Worm (Caenorhabditis elegans) whole organism, late embryonic: ENCODE results near the gene F22B3.10.
A peak's percentile ranks its signal among the peaks of the same experiment; 100 is the strongest.

Experiments
- C08G9.2 ChIP-seq: sonication (generic microtip); optimal IDR thresholded peaks from 2 replicates; lab custom pipeline; 2016; ENCODE audit warnings: mild to moderate bottlenecking, missing genetic modification characterization, moderate library complexity, missing compliant biosample characterization
- F13H6.1 ChIP-seq: sonication (generic microtip); optimal IDR thresholded peaks from 2 replicates; lab custom pipeline; 2016; ENCODE audit warnings: missing genetic modification characterization, missing compliant biosample characterization
- K02D7.2 ChIP-seq: sonication (generic microtip); optimal IDR thresholded peaks from 2 replicates; lab custom pipeline; 2017; ENCODE audit warnings: mild to moderate bottlenecking, missing genetic modification characterization, missing compliant biosample characterization
- K09A11.1 ChIP-seq: sonication (generic microtip); optimal IDR thresholded peaks from 2 replicates; lab custom pipeline; 2017; ENCODE audit warnings: antibody characterized with exemption, mild to moderate bottlenecking, missing genetic modification characterization, missing compliant biosample characterization; ENCODE audit not compliant: insufficient read depth
- T23F11.4 ChIP-seq: fragments of 200-800 bp; sonication (Bioruptor generic); optimal IDR thresholded peaks from 2 replicates; lab custom pipeline; 2018; ENCODE audit warnings: mild to moderate bottlenecking, missing genetic modification characterization, missing compliant biosample characterization
- ahr-1 ChIP-seq: sonication (generic microtip); optimal IDR thresholded peaks from 2 replicates; lab custom pipeline; 2016; ENCODE audit warnings: missing genetic modification characterization, missing compliant biosample characterization
- ceh-14 ChIP-seq: sonication (generic microtip); optimal IDR thresholded peaks from 2 replicates; lab custom pipeline; 2016; ENCODE audit warnings: missing genotype, missing genetic modification characterization, missing compliant biosample characterization
- ceh-18 ChIP-seq: sonication (generic microtip); optimal IDR thresholded peaks from 2 replicates; lab custom pipeline; 2016; ENCODE audit warnings: missing genetic modification characterization, missing compliant biosample characterization
- ceh-19 ChIP-seq: fragments of 200-800 bp; sonication (Bioruptor generic); optimal IDR thresholded peaks from 2 replicates; lab custom pipeline; 2018; ENCODE audit warnings: mild to moderate bottlenecking, missing genetic modification characterization, missing compliant biosample characterization
- ceh-22 ChIP-seq: sonication (generic microtip); optimal IDR thresholded peaks from 2 replicates; lab custom pipeline; 2017; ENCODE audit warnings: missing biosample characterization, missing genetic modification characterization
- ceh-24 ChIP-seq: sonication (generic microtip); optimal IDR thresholded peaks from 2 replicates; lab custom pipeline; 2016; ENCODE audit warnings: mild to moderate bottlenecking, missing genetic modification characterization, missing compliant biosample characterization
- ceh-31 ChIP-seq: sonication (generic microtip); optimal IDR thresholded peaks from 2 replicates; lab custom pipeline; 2016; ENCODE audit warnings: missing genetic modification characterization, missing compliant biosample characterization
- ceh-34 ChIP-seq: sonication (generic microtip); optimal IDR thresholded peaks from 2 replicates; lab custom pipeline; 2016; ENCODE audit warnings: mild to moderate bottlenecking, missing genetic modification characterization, missing compliant biosample characterization
- ceh-48 ChIP-seq: sonication (generic microtip); optimal IDR thresholded peaks from 2 replicates; lab custom pipeline; 2016; ENCODE audit warnings: missing genetic modification characterization, inconsistent platforms, missing compliant biosample characterization
- dmd-4 ChIP-seq: sonication (generic microtip); optimal IDR thresholded peaks from 2 replicates; lab custom pipeline; 2016; ENCODE audit warnings: borderline replicate concordance, missing genetic modification characterization, missing compliant biosample characterization
- dve-1 ChIP-seq: sonication (generic microtip); optimal IDR thresholded peaks from 2 replicates; lab custom pipeline; 2017; ENCODE audit warnings: antibody characterized with exemption, mild to moderate bottlenecking, missing genetic modification characterization, missing compliant biosample characterization
- elt-4 ChIP-seq: sonication (generic microtip); optimal IDR thresholded peaks from 2 replicates; lab custom pipeline; 2016; ENCODE audit warnings: missing genetic modification characterization, missing compliant biosample characterization
- eyg-1 ChIP-seq: sonication (generic microtip); optimal IDR thresholded peaks from 2 replicates; lab custom pipeline; 2016; ENCODE audit warnings: missing genotype, missing genetic modification characterization, missing compliant biosample characterization
- fkh-10 ChIP-seq: fragments of 150-350 bp; optimal IDR thresholded peaks from 2 replicates; lab custom pipeline; 2014; ENCODE audit warnings: missing biosample characterization, missing genetic modification reagents, missing genetic modification characterization
- fkh-6 ChIP-seq: sonication (generic microtip); optimal IDR thresholded peaks from 2 replicates; lab custom pipeline; 2016; ENCODE audit warnings: missing genetic modification characterization, missing compliant biosample characterization
- hlh-15 ChIP-seq: sonication (generic microtip); optimal IDR thresholded peaks from 2 replicates; lab custom pipeline; 2016; ENCODE audit warnings: missing genetic modification characterization, missing compliant biosample characterization
- hlh-30 ChIP-seq: sonication (generic microtip); optimal IDR thresholded peaks from 2 replicates; lab custom pipeline; 2017; ENCODE audit warnings: antibody characterized with exemption, missing genetic modification characterization, missing compliant biosample characterization; ENCODE audit not compliant: insufficient read depth
- hlh-6 ChIP-seq: sonication (generic microtip); optimal IDR thresholded peaks from 2 replicates; lab custom pipeline; 2016; ENCODE audit warnings: missing genotype, missing genetic modification characterization, missing compliant biosample characterization
- hlh-8 ChIP-seq: sonication (generic microtip); optimal IDR thresholded peaks from 2 replicates; lab custom pipeline; 2016; ENCODE audit warnings: missing genotype, missing genetic modification characterization, missing compliant biosample characterization
- lin-11 ChIP-seq: fragments of 200-800 bp; sonication (Bioruptor generic); optimal IDR thresholded peaks from 2 replicates; lab custom pipeline; 2018; ENCODE audit warnings: mild to moderate bottlenecking, missing genetic modification characterization, missing compliant biosample characterization
- madf-2 ChIP-seq: sonication (generic microtip); optimal IDR thresholded peaks from 2 replicates; lab custom pipeline; 2017; ENCODE audit warnings: missing genetic modification characterization, missing compliant biosample characterization
- nfya-1 ChIP-seq: sonication (generic microtip); optimal IDR thresholded peaks from 2 replicates; lab custom pipeline; 2017; ENCODE audit warnings: missing genetic modification characterization, mild to moderate bottlenecking, missing compliant biosample characterization, antibody characterized with exemption, moderate library complexity
- nhr-232 ChIP-seq: sonication (generic microtip); optimal IDR thresholded peaks from 2 replicates; lab custom pipeline; 2016; ENCODE audit warnings: missing genetic modification characterization, missing compliant biosample characterization
- odd-2 ChIP-seq: sonication (generic microtip); optimal IDR thresholded peaks from 2 replicates; lab custom pipeline; 2017; ENCODE audit warnings: antibody characterized with exemption, mild to moderate bottlenecking, missing genetic modification characterization, missing compliant biosample characterization
- pat-9 ChIP-seq: fragments of 200-800 bp; sonication (Bioruptor generic); optimal IDR thresholded peaks from 2 replicates; lab custom pipeline; 2018; ENCODE audit warnings: mild to moderate bottlenecking, missing genetic modification characterization, moderate library complexity, missing compliant biosample characterization
- pha-2 ChIP-seq: sonication (generic microtip); optimal IDR thresholded peaks from 2 replicates; lab custom pipeline; 2017; ENCODE audit warnings: mild to moderate bottlenecking, missing genetic modification characterization, missing compliant biosample characterization
- pqm-1 ChIP-seq: sonication (generic microtip); optimal IDR thresholded peaks from 2 replicates; lab custom pipeline; 2016; ENCODE audit warnings: missing genetic modification characterization, missing compliant biosample characterization
- ref-2 ChIP-seq: sonication (generic microtip); optimal IDR thresholded peaks from 2 replicates; lab custom pipeline; 2016; ENCODE audit warnings: missing genetic modification characterization, missing compliant biosample characterization
- rnt-1 ChIP-seq: sonication (generic microtip); optimal IDR thresholded peaks from 2 replicates; lab custom pipeline; 2016; ENCODE audit warnings: missing genetic modification characterization, missing compliant biosample characterization
- sdc-2 ChIP-seq: sonication (generic microtip); optimal IDR thresholded peaks from 2 replicates; lab custom pipeline; 2016; ENCODE audit warnings: missing genotype, missing genetic modification characterization, missing compliant biosample characterization
- sox-4 ChIP-seq: sonication (generic microtip); optimal IDR thresholded peaks from 2 replicates; lab custom pipeline; 2017; ENCODE audit warnings: mild to moderate bottlenecking, missing genetic modification characterization, inconsistent platforms, missing compliant biosample characterization
- tbx-2 ChIP-seq: sonication (generic microtip); optimal IDR thresholded peaks from 2 replicates; lab custom pipeline; 2016; ENCODE audit warnings: missing genetic modification characterization, missing compliant biosample characterization
- tbx-7 ChIP-seq: sonication (generic microtip); optimal IDR thresholded peaks from 2 replicates; lab custom pipeline; 2016; ENCODE audit warnings: missing genotype, missing genetic modification characterization, missing compliant biosample characterization
- unc-3 ChIP-seq, 2 experiments: fragments of 200-800 bp in 1 of 2; sonication (Bioruptor generic) in 1 of 2; sonication (generic microtip) in 1 of 2; conservative IDR thresholded peaks in 1 of 2; optimal IDR thresholded peaks in 1 of 2; 2 replicates each; pipeline versions ENCODE4 v1.3.6 to Lab custom; 2016 to 2022; ENCODE audit warnings: missing compliant biosample characterization in 2 of 2, missing genetic modification characterization in 2 of 2, missing genetic modification reagents in 1 of 2
- unc-42 ChIP-seq: sonication (generic microtip); optimal IDR thresholded peaks from 2 replicates; lab custom pipeline; 2016; ENCODE audit warnings: missing genotype, missing genetic modification characterization, missing compliant biosample characterization
- ztf-16 ChIP-seq: sonication (generic microtip); optimal IDR thresholded peaks from 2 replicates; lab custom pipeline; 2017; ENCODE audit warnings: missing genetic modification characterization, missing compliant biosample characterization

F22B3.10 gene

ce11 chrIV:11455824-11456223, 41.0 kb upstream of the F22B3.10 start:
- no peak for TF ChIP-seq ceh-34 (tag; lab: Kevin White, UChicago)
- no peak for TF ChIP-seq pqm-1 (tag; lab: Kevin White, UChicago)
- no peak for TF ChIP-seq T23F11.4 (GFP tag; lab: Kevin White, UChicago)
- no peak for TF ChIP-seq elt-4 (tag; lab: Kevin White, UChicago)
- TF ChIP-seq lin-11 (tag; lab: Kevin White, UChicago) = no peak
- no peak for TF ChIP-seq sox-4
- TF ChIP-seq, all 69 proteins: peak for 0

ce11 chrIV:11452928-11453327, 38.1 kb upstream of the F22B3.10 start:
- no peak for TF ChIP-seq C08G9.2 (tag; lab: Kevin White, UChicago)
- TF ChIP-seq hlh-8 = no peak
- no peak for TF ChIP-seq hlh-30 (tag; lab: Kevin White, UChicago)
- TF ChIP-seq ceh-24 (tag; lab: Kevin White, UChicago) = no peak
- no peak for TF ChIP-seq ceh-18 (tag; lab: Kevin White, UChicago)
- TF ChIP-seq K02D7.2 (tag; lab: Kevin White, UChicago) = no peak
- TF ChIP-seq unc-3 (GFP tag; conservative IDR thresholded peaks at IDR 0.05; lab: Robert Waterston, UW) = no peak
- TF ChIP-seq unc-3 (tag; optimal IDR thresholded peaks at IDR 0.05; lab: Kevin White, UChicago) = no peak
- no peak for TF ChIP-seq hlh-6 (tag; lab: Kevin White, UChicago)
- TF ChIP-seq lin-11 (tag; lab: Kevin White, UChicago) = no peak
- TF ChIP-seq F13H6.1 (tag; lab: Kevin White, UChicago) = no peak
- no peak for TF ChIP-seq pha-2
- TF ChIP-seq fkh-6 (tag; lab: Kevin White, UChicago) = no peak
- TF ChIP-seq sdc-2 (tag; lab: Kevin White, UChicago) = no peak

ce11 chrIV:11438255-11438654, 23.4 kb upstream of the F22B3.10 start:
- TF ChIP-seq F13H6.1 (tag; lab: Kevin White, UChicago) = no peak
- no peak for TF ChIP-seq hlh-8
- TF ChIP-seq dve-1 = no peak
- TF ChIP-seq nhr-232 (tag; lab: Kevin White, UChicago) = no peak
- TF ChIP-seq ahr-1 (tag; lab: Kevin White, UChicago) = no peak
- TF ChIP-seq, all 69 proteins: peak for 0

ce11 chrIV:11435761-11436160, 20.9 kb upstream of the F22B3.10 start:
- TF ChIP-seq ahr-1 (tag; lab: Kevin White, UChicago) = no peak

ce11 chrIV:11434575-11434974, 19.8 kb upstream of the F22B3.10 start:
- no peak for TF ChIP-seq fkh-6 (tag; lab: Kevin White, UChicago)
- no peak for TF ChIP-seq ztf-16
- TF ChIP-seq hlh-15 (tag; lab: Kevin White, UChicago) = no peak
- no peak for TF ChIP-seq sox-4
- TF ChIP-seq tbx-7 (tag; lab: Kevin White, UChicago) = no peak
- no peak for TF ChIP-seq ceh-22 (tag; lab: Kevin White, UChicago)
- TF ChIP-seq K09A11.1 (tag; lab: Kevin White, UChicago) = no peak
- no peak for TF ChIP-seq pat-9 (tag; lab: Kevin White, UChicago)
- no peak for TF ChIP-seq nhr-232 (tag; lab: Kevin White, UChicago)
- no peak for TF ChIP-seq odd-2 (tag; lab: Kevin White, UChicago)

ce11 chrIV:11433709-11434108, 18.9 kb upstream of the F22B3.10 start:
- TF ChIP-seq ceh-34 (tag; lab: Kevin White, UChicago) (no peak), madf-2 (tag; lab: Kevin White, UChicago) (no peak), tbx-2 (peak; percentile 58), fkh-10 (no peak), ceh-18 (tag; lab: Kevin White, UChicago) (peak; percentile 51), eyg-1 (no peak), ceh-19 (GFP tag; lab: Kevin White, UChicago) (no peak), nfya-1 (tag; lab: Kevin White, UChicago) (peak; percentile 45), dmd-4 (no peak), ceh-48 (tag; lab: Kevin White, UChicago) (peak; percentile 33), ceh-31 (peak; percentile 22), lin-11 (tag; lab: Kevin White, UChicago) (no peak), rnt-1 (tag; lab: Kevin White, UChicago) (no peak), F13H6.1 (tag; lab: Kevin White, UChicago) (no peak), ceh-14 (tag; lab: Kevin White, UChicago) (no peak), nhr-232 (tag; lab: Kevin White, UChicago) (no peak), ahr-1 (tag; lab: Kevin White, UChicago) (no peak), ztf-16 (no peak), ref-2 (tag; lab: Kevin White, UChicago) (no peak), unc-42 (tag; lab: Kevin White, UChicago) (peak; percentile 41)
